Worm (Caenorhabditis elegans) whole organism, L1 larva: ENCODE measurements around the gene nhr-8.

Source experiments
- aly-2 ChIP-seq: fragments of 150-350 bp; optimal IDR thresholded peaks from 2 replicates; lab custom pipeline; 2014; ENCODE audit warnings: missing biosample characterization, missing genetic modification characterization
- fkh-10 ChIP-seq: sonication (generic microtip); optimal IDR thresholded peaks from 2 replicates; lab custom pipeline; 2017; ENCODE audit warnings: missing biosample characterization, missing genetic modification reagents, missing genetic modification characterization
- fos-1 ChIP-seq: fragments of 150-350 bp; optimal IDR thresholded peaks from 2 replicates; lab custom pipeline; 2014; ENCODE audit warnings: missing biosample characterization, missing genetic modification characterization
- jun-1 ChIP-seq: fragments of 150-350 bp; optimal IDR thresholded peaks from 2 replicates; lab custom pipeline; 2014; ENCODE audit warnings: missing biosample characterization, missing genetic modification reagents, missing genetic modification characterization
- nhr-77 ChIP-seq: fragments of 150-350 bp; optimal IDR thresholded peaks from 2 replicates; lab custom pipeline; 2014; ENCODE audit warnings: missing biosample characterization, missing genetic modification characterization

- TF ChIP-seq fkh-10 (GFP tag; lab: Kevin White, UChicago) = no peak
- TF ChIP-seq fos-1 (tag; lab: Kevin White, UChicago) = no peak
- TF ChIP-seq jun-1 (tag; lab: Kevin White, UChicago) = no peak
- no peak for TF ChIP-seq aly-2 (tag; lab: Kevin White, UChicago)
- TF ChIP-seq nhr-77 (tag; lab: Kevin White, UChicago) = no peak
These were observed 31.7 kb upstream of the nhr-8 start for ce11 chrIV:7679120-7679519.
